Fruit fly (Drosophila melanogaster): ENCODE results near the gene CG43999.

DNA sequence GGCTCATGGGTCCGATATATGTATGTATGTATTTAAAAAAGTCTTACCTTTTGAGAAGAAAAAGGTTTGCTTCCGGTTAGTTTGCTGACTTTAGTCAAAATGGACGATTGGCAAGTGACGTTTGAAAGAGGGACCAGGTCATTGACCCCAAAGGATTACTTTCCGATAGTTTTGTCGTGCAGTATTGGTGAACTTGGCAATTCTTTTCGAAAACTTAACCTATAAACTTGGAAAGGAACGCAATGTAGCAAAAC, 4.6 kb upstream of the CG43999 start, which contains the start of gene RpS19b:
- TF ChIP-seq Blimp-1 (GFP tag; optimal IDR thresholded peaks at IDR 0.05) (no peak), eg (GFP tag; IDR thresholded peaks at IDR 0.05) (no peak), CG16779 (tag; optimal IDR thresholded peaks at IDR 0.05) (no peak), Smox (GFP tag; optimal IDR thresholded peaks at IDR 0.05) (no peak), CG11762 (GFP tag; optimal IDR thresholded peaks at IDR 0.05; ENCODE audit: insufficient read depth) (no peak), OdsH (GFP tag; optimal IDR thresholded peaks at IDR 0.05) (no peak)
